Fruit fly (Drosophila melanogaster) whole organism, pupa: ENCODE data around the gene CG12106.

Experiments used
- CG10348 ChIP-seq: fragments of 200-800 bp; sonication (Bioruptor generic); IDR thresholded peaks from 2 replicates; pipeline ENCODE4 v1.3.6; 2022; ENCODE audit warnings: missing biosample characterization, missing genetic modification characterization
- CG12605 ChIP-seq: fragments of 200-800 bp; sonication (Bioruptor generic); IDR thresholded peaks from 2 replicates; pipeline ENCODE4 v1.3.6; 2022; ENCODE audit warnings: missing biosample characterization, missing genetic modification characterization
- CG13204 ChIP-seq: fragments of 200-800 bp; sonication (Bioruptor generic); optimal IDR thresholded peaks from 2 replicates; lab custom pipeline; 2018; ENCODE audit warnings: missing biosample characterization, mild to moderate bottlenecking, missing genetic modification characterization, moderate library complexity
- CG14655 ChIP-seq: fragments of 200-800 bp; sonication (Bioruptor generic); optimal IDR thresholded peaks from 3 replicates; lab custom pipeline; 2017; ENCODE audit warnings: mild to moderate bottlenecking, missing biosample characterization, missing genetic modification reagents, missing genetic modification characterization
- CG15710 ChIP-seq: fragments of 200-800 bp; sonication (Bioruptor generic); optimal IDR thresholded peaks from 2 replicates; lab custom pipeline; 2018; ENCODE audit warnings: missing biosample characterization, mild to moderate bottlenecking, missing genetic modification characterization, moderate library complexity
- CG17806 ChIP-seq: fragments of 200-800 bp; sonication (Bioruptor generic); optimal IDR thresholded peaks from 2 replicates; lab custom pipeline; 2018; ENCODE audit warnings: missing biosample characterization, mild to moderate bottlenecking, missing genetic modification characterization, moderate library complexity
- CG32121 ChIP-seq: fragments of 200-800 bp; sonication (Bioruptor generic); IDR thresholded peaks from 2 replicates; pipeline ENCODE4 v1.3.6; 2022; ENCODE audit warnings: missing biosample characterization, missing genetic modification characterization
- CG34367 ChIP-seq: fragments of 200-800 bp; sonication (Bioruptor generic); optimal IDR thresholded peaks from 2 replicates; lab custom pipeline; 2018; ENCODE audit warnings: missing biosample characterization, mild to moderate bottlenecking, missing genetic modification characterization
- CG4496 ChIP-seq: fragments of 200-800 bp; sonication (Bioruptor generic); IDR thresholded peaks from 3 replicates; pipeline ENCODE4 v1.3.6; 2022; ENCODE audit warnings: missing biosample characterization, missing genetic modification characterization
- CG8159 ChIP-seq: fragments of 200-800 bp; sonication (Bioruptor generic); optimal IDR thresholded peaks from 3 replicates; lab custom pipeline; 2018; ENCODE audit warnings: missing biosample characterization, mild to moderate bottlenecking, missing genetic modification characterization, moderate library complexity
- CG8301 ChIP-seq: fragments of 200-800 bp; sonication (Bioruptor generic); optimal IDR thresholded peaks from 2 replicates; lab custom pipeline; 2018; ENCODE audit warnings: missing biosample characterization, mild to moderate bottlenecking, missing genetic modification characterization
- CG9948 ChIP-seq: fragments of 200-800 bp; sonication (Bioruptor generic); optimal IDR thresholded peaks from 2 replicates; lab custom pipeline; 2018; ENCODE audit warnings: missing biosample characterization, mild to moderate bottlenecking, missing genetic modification characterization, moderate library complexity
- D1 ChIP-seq: fragments of 200-800 bp; sonication (Bioruptor generic); optimal IDR thresholded peaks from 2 replicates; lab custom pipeline; 2018; ENCODE audit warnings: missing biosample characterization, mild to moderate bottlenecking, missing genetic modification characterization, moderate library complexity
- EcR ChIP-seq: fragments of 200-800 bp; sonication (Bioruptor generic); optimal IDR thresholded peaks from 3 replicates; lab custom pipeline; 2019; ENCODE audit warnings: missing biosample characterization, missing genetic modification characterization, mild to moderate bottlenecking, moderate library complexity, missing genetic modification reagents
- Ets98B ChIP-seq: fragments of 200-800 bp; sonication (Bioruptor generic); IDR thresholded peaks from 2 replicates; pipeline ENCODE4 v1.3.6; 2022; ENCODE audit warnings: missing biosample characterization, missing genetic modification characterization
- Pif1A ChIP-seq: fragments of 200-800 bp; sonication (Bioruptor generic); optimal IDR thresholded peaks from 3 replicates; lab custom pipeline; 2016; ENCODE audit warnings: missing biosample characterization, missing genetic modification characterization
- Pif1B ChIP-seq: fragments of 200-800 bp; sonication (Bioruptor generic); optimal IDR thresholded peaks from 3 replicates; lab custom pipeline; 2016; ENCODE audit warnings: missing biosample characterization, missing genetic modification characterization
- Snoo ChIP-seq: fragments of 200-800 bp; sonication (Bioruptor generic); optimal IDR thresholded peaks from 3 replicates; lab custom pipeline; 2017; ENCODE audit warnings: missing biosample characterization, mild to moderate bottlenecking, missing genetic modification characterization, inconsistent platforms
- fd96Ca ChIP-seq: fragments of 200-800 bp; sonication (Bioruptor generic); IDR thresholded peaks from 3 replicates; pipeline ENCODE4 v1.3.6; 2022; ENCODE audit warnings: missing biosample characterization, missing genetic modification characterization
- gl ChIP-seq: fragments of 200-800 bp; sonication (Bioruptor generic); optimal IDR thresholded peaks from 2 replicates; lab custom pipeline; 2018; ENCODE audit warnings: missing biosample characterization, mild to moderate bottlenecking, missing genetic modification characterization
- rn ChIP-seq: fragments of 200-800 bp; sonication (Bioruptor generic); IDR thresholded peaks from 2 replicates; pipeline ENCODE4 v1.3.6; 2022; ENCODE audit warnings: missing biosample characterization, missing genetic modification characterization

The CG12106 gene

dm6 chrX:9191357-9191756 lies 2.3 kb upstream of the CG12106 start, which contains the start of gene CG12057:
CG12057 (plus strand) TSS chrX:9191657.
- TF ChIP-seq EcR (GFP tag; lab: Kevin White, UChicago), result no peak

dm6 chrX:9192429-9192828 lies 1.3 kb upstream of the CG12106 start, which contains the start of gene CG12056:
CG12056 (plus strand) TSS chrX:9192669.
- TF ChIP-seq CG34367 (no peak), CG9948 (tag; lab: Kevin White, UChicago) (no peak), Ets98B (GFP tag; lab: Robert Waterston, UW) (no peak), CG8159 (tag; lab: Kevin White, UChicago) (no peak)
- TF ChIP-seq, all 21 proteins: peak for 0

- TF ChIP-seq Pif1B (no peak), CG4496 (GFP tag; lab: Robert Waterston, UW) (no peak), CG9948 (tag; lab: Kevin White, UChicago) (no peak), CG34367 (no peak), Pif1A (GFP tag; lab: Kevin White, UChicago) (no peak), CG15710 (no peak), Snoo (tag; lab: Kevin White, UChicago) (no peak), D1 (no peak), rn (GFP tag; lab: Robert Waterston, UW) (no peak), CG13204 (GFP tag; lab: Kevin White, UChicago) (no peak), CG8159 (tag; lab: Kevin White, UChicago) (no peak), CG12605 (GFP tag; lab: Robert Waterston, UW) (no peak), CG14655 (GFP tag; lab: Kevin White, UChicago) (no peak), CG10348 (no peak), CG32121 (GFP tag; lab: Robert Waterston, UW) (no peak), Ets98B (GFP tag; lab: Robert Waterston, UW) (no peak)
Observed at dm6 chrX:9195311-9195710, 1.6 kb downstream of the CG12106 start.

- TF ChIP-seq CG13204 (GFP tag; lab: Kevin White, UChicago) (no peak), CG17806 (tag; lab: Kevin White, UChicago) (peak; percentile 64), gl (tag; lab: Kevin White, UChicago) (no peak), CG8301 (tag; lab: Kevin White, UChicago) (peak; percentile 14), Pif1B (peak; percentile 56), fd96Ca (GFP tag; lab: Robert Waterston, UW) (no peak), CG10348 (no peak), EcR (GFP tag; lab: Kevin White, UChicago) (no peak), CG34367 (peak; percentile 57), Pif1A (GFP tag; lab: Kevin White, UChicago) (peak; percentile 46), CG9948 (tag; lab: Kevin White, UChicago) (peak; percentile 60), CG8159 (tag; lab: Kevin White, UChicago) (peak; percentile 65), rn (GFP tag; lab: Robert Waterston, UW) (peak; percentile 31; the same call in 1 of the 2 replicates), CG15710 (peak; percentile 65), CG4496 (GFP tag; lab: Robert Waterston, UW) (peak; percentile 71; the same call in 2 of the 3 replicates), Snoo (tag; lab: Kevin White, UChicago) (peak; percentile 51), Ets98B (GFP tag; lab: Robert Waterston, UW) (peak; percentile 45), CG32121 (GFP tag; lab: Robert Waterston, UW) (peak; percentile 79), CG12605 (GFP tag; lab: Robert Waterston, UW) (no peak), D1 (peak; percentile 33), CG14655 (GFP tag; lab: Kevin White, UChicago) (no peak)
- TF ChIP-seq, all 21 proteins: peak for 14
Observed at dm6 chrX:9196362-9196761, 2.7 kb downstream of the CG12106 start, which contains the start of gene CG12118. CG12118 (minus strand) TSS chrX:9196414.

- no peak for TF ChIP-seq CG8159 (tag; lab: Kevin White, UChicago)
- TF ChIP-seq Ets98B (GFP tag; lab: Robert Waterston, UW), result no peak
- no peak for TF ChIP-seq EcR (GFP tag; lab: Kevin White, UChicago)
- no peak for TF ChIP-seq CG4496 (GFP tag; lab: Robert Waterston, UW)
- no peak for TF ChIP-seq CG14655 (GFP tag; lab: Kevin White, UChicago)
- TF ChIP-seq CG17806 (tag; lab: Kevin White, UChicago), result no peak
- TF ChIP-seq Pif1A (GFP tag; lab: Kevin White, UChicago), result no peak
- no peak for TF ChIP-seq CG9948 (tag; lab: Kevin White, UChicago)
Observed at dm6 chrX:9200234-9200633, 6.5 kb downstream of the CG12106 start.

- TF ChIP-seq Pif1B (no peak), CG8159 (tag; lab: Kevin White, UChicago) (no peak), rn (GFP tag; lab: Robert Waterston, UW) (no peak), Snoo (tag; lab: Kevin White, UChicago) (no peak), D1 (no peak), CG17806 (tag; lab: Kevin White, UChicago) (no peak), gl (tag; lab: Kevin White, UChicago) (no peak), Pif1A (GFP tag; lab: Kevin White, UChicago) (no peak), CG12605 (GFP tag; lab: Robert Waterston, UW) (no peak), CG8301 (tag; lab: Kevin White, UChicago) (no peak), CG32121 (GFP tag; lab: Robert Waterston, UW) (no peak), CG15710 (no peak), CG13204 (GFP tag; lab: Kevin White, UChicago) (no peak), CG14655 (GFP tag; lab: Kevin White, UChicago) (no peak), CG34367 (no peak), CG10348 (no peak)
- TF ChIP-seq, all 21 proteins: peak for 0
Observed at dm6 chrX:9201080-9201479, 7.4 kb downstream of the CG12106 start.
